Worm (Caenorhabditis elegans) whole organism, early embryonic: Measurements from ENCODE around the gene gly-3.

Experiments used
- ama-1 ChIP-seq: fragments of 150-350 bp; optimal IDR thresholded peaks from 2 replicates; lab custom pipeline; 2014
- ceh-13 ChIP-seq: fragments of 200-800 bp; sonication (Bioruptor generic); optimal IDR thresholded peaks from 2 replicates; lab custom pipeline; 2018; ENCODE audit warnings: mild to moderate bottlenecking, missing genetic modification characterization, missing compliant biosample characterization
- ceh-36 ChIP-seq: sonication (generic microtip); optimal IDR thresholded peaks from 2 replicates; lab custom pipeline; 2016; ENCODE audit warnings: missing genetic modification characterization, inconsistent platforms, missing compliant biosample characterization
- flt-1 ChIP-seq: fragments of 200-800 bp; sonication (Bioruptor generic); IDR thresholded peaks from 2 replicates; pipeline ENCODE4 v1.3.6; 2022; ENCODE audit warnings: missing genetic modification characterization, missing compliant biosample characterization
- scrt-1 ChIP-seq: fragments of 200-800 bp; sonication (Bioruptor generic); IDR thresholded peaks from 2 replicates; pipeline ENCODE4 v1.3.6; 2022; ENCODE audit warnings: missing genetic modification characterization, missing compliant biosample characterization
- sea-1 ChIP-seq: fragments of 200-800 bp; sonication (Bioruptor generic); conservative IDR thresholded peaks from 2 replicates; pipeline ENCODE4 v1.3.6; 2022; ENCODE audit warnings: missing genetic modification characterization, missing compliant biosample characterization
- tbx-11 ChIP-seq: fragments of 200-800 bp; sonication (Bioruptor generic); IDR thresholded peaks from 2 replicates; pipeline ENCODE4 v1.3.6; 2022; ENCODE audit warnings: missing genetic modification characterization, missing compliant biosample characterization

DNA sequence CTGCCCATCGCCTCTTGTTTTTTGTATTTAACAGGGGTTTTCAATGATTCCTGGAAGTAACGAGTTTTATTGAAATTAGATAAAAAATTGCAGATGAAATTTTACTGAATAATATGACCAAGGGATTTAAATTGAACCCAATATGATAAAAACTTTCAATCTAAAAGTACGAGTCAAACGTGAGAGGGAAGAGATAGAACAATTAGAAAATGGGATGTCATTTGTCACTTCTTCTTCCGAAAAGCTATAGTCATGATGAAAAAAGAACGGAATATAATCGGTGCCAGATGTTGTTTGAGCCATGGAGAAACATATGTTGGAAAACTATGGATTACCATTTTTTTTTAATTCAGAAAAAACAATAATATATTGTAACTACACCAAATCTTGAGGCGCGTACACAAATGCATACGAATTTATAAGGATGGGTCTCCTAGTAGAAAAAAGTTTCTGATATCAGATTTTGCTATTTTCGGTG is 38.7 kb downstream of the gly-3 start, which contains the start of gene sup-18:
- TF ChIP-seq tbx-11 (GFP tag; lab: Robert Waterston, UW) (no peak), ama-1 (no peak), flt-1 (GFP tag; lab: Robert Waterston, UW) (no peak), ceh-13 (GFP tag; lab: Kevin White, UChicago) (no peak), ceh-36 (no peak), scrt-1 (GFP tag; lab: Robert Waterston, UW) (no peak), sea-1 (GFP tag; lab: Robert Waterston, UW) (no peak)
